Fruit fly (Drosophila melanogaster): ENCODE data around the gene CG44437.

Gene CG44437

dm6 chrX:13245767-13246166, 43.7 kb upstream of the CG44437 start (continued):
- TF ChIP-seq acj6 (GFP tag; optimal IDR thresholded peaks at IDR 0.05), result peak; percentile 81
- no peak for TF ChIP-seq Blimp-1 (GFP tag; optimal IDR thresholded peaks at IDR 0.05)
- no peak for TF ChIP-seq Hr38 (GFP tag; optimal IDR thresholded peaks at IDR 0.05)
- peak; percentile 58 for TF ChIP-seq CG32006 (GFP tag; optimal IDR thresholded peaks at IDR 0.05)
- TF ChIP-seq CG6792 (GFP tag; optimal IDR thresholded peaks at IDR 0.05), result peak; percentile 67
- no peak for TF ChIP-seq CG6854 (GFP tag; optimal IDR thresholded peaks at IDR 0.05)
- TF ChIP-seq Sox102F (GFP tag; optimal IDR thresholded peaks at IDR 0.05), result peak; percentile 68
- peak; percentile 13 for TF ChIP-seq CG31627 (GFP tag; optimal IDR thresholded peaks at IDR 0.05)
- peak; percentile 78 for TF ChIP-seq CG6163 (GFP tag; IDR thresholded peaks at IDR 0.05)
- TF ChIP-seq CG11294 (GFP tag; IDR thresholded peaks at IDR 0.05), result no peak
- TF ChIP-seq Eip75B (GFP tag; optimal IDR thresholded peaks at IDR 0.05), result peak; percentile 65
- TF ChIP-seq CG6808 (GFP tag; optimal IDR thresholded peaks at IDR 0.05), result peak; percentile 50
- peak; percentile 49 for TF ChIP-seq Eip93F (GFP tag; optimal IDR thresholded peaks at IDR 0.05)
- TF ChIP-seq Sox14 (GFP tag; optimal IDR thresholded peaks at IDR 0.05), result peak; percentile 54
- TF ChIP-seq CG15336 (GFP tag; IDR thresholded peaks at IDR 0.05), result peak; percentile 81
- TF ChIP-seq Hr4 (GFP tag; optimal IDR thresholded peaks at IDR 0.05), result peak; percentile 3
- no peak for TF ChIP-seq fkh (GFP tag; optimal IDR thresholded peaks at IDR 0.05)
- TF ChIP-seq CG7368 (GFP tag; optimal IDR thresholded peaks at IDR 0.05), result peak; percentile 60
- TF ChIP-seq CG4318 (GFP tag; optimal IDR thresholded peaks at IDR 0.05), result peak; percentile 24
- TF ChIP-seq eg (GFP tag; IDR thresholded peaks at IDR 0.05), result peak; percentile 64
- peak; percentile 74 for TF ChIP-seq CG3919 (GFP tag; optimal IDR thresholded peaks at IDR 0.05)
- TF ChIP-seq CG11762 (GFP tag; optimal IDR thresholded peaks at IDR 0.05; ENCODE audit: insufficient read depth), result peak; percentile 29
- TF ChIP-seq svp (GFP tag), result peak; percentile 82
- peak; percentile 60 for TF ChIP-seq pdm3 (GFP tag; optimal IDR thresholded peaks at IDR 0.05)
- peak; percentile 42 for TF ChIP-seq spab (GFP tag; optimal IDR thresholded peaks at IDR 0.05)
- TF ChIP-seq dsx (GFP tag; optimal IDR thresholded peaks at IDR 0.05; ENCODE audit: poor library complexity, severe bottlenecking), result peak; percentile 21
- peak; percentile 28 for TF ChIP-seq Hr39 (GFP tag; optimal IDR thresholded peaks at IDR 0.05)
- TF ChIP-seq CG9139 (GFP tag; optimal IDR thresholded peaks at IDR 0.05), result peak; percentile 28
- peak; percentile 71 for TF ChIP-seq achi (GFP tag; optimal IDR thresholded peaks at IDR 0.05)
- peak; percentile 28 for TF ChIP-seq Ets96B (tag; optimal IDR thresholded peaks at IDR 0.05)
- TF ChIP-seq CG10669 (GFP tag; optimal IDR thresholded peaks at IDR 0.05), result peak; percentile 59
- peak; percentile 90 for TF ChIP-seq Eip78C (GFP tag)
- peak; percentile 42 for TF ChIP-seq vri (GFP tag; optimal IDR thresholded peaks at IDR 0.05)
- no peak for TF ChIP-seq dac (GFP tag; optimal IDR thresholded peaks at IDR 0.05)
- peak; percentile 82 for TF ChIP-seq CG10631 (GFP tag; optimal IDR thresholded peaks at IDR 0.05)
- TF ChIP-seq esn (GFP tag; optimal IDR thresholded peaks at IDR 0.05), result peak; percentile 73
- TF ChIP-seq OdsH (GFP tag; optimal IDR thresholded peaks at IDR 0.05), result peak; percentile 64
- TF ChIP-seq CG8632 (GFP tag; optimal IDR thresholded peaks at IDR 0.05), result peak; percentile 70
- TF ChIP-seq salr (GFP tag; optimal IDR thresholded peaks at IDR 0.05), result peak; percentile 32 to 36
- TF ChIP-seq CG6276 (GFP tag; optimal IDR thresholded peaks at IDR 0.05), result peak; percentile 15
- TF ChIP-seq lz (GFP tag; optimal IDR thresholded peaks at IDR 0.05), result peak; percentile 52
- TF ChIP-seq net (GFP tag; optimal IDR thresholded peaks at IDR 0.05), result peak; percentile 54
- peak; percentile 64 for TF ChIP-seq CG34406 (GFP tag; optimal IDR thresholded peaks at IDR 0.05)

DNA sequence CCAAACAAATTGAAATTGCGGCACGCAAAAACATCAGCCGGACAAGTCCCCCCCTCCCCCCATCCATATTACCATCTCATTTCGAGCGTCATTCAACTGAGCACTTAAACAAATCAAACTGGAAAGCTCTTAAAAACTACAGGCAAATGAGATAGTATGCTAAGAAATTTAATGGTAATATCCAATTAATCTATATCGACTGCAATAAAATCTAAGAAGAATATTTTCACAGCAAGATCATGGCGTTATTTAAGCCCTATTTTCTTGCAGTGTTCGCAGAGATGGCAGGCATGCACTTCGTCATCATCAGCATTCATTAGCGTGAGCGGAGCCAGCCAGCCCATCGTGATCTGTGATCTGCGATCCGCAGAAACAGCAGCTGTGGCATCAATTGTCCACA, 42.4 kb upstream of the CG44437 start:
- TF ChIP-seq lz (GFP tag; optimal IDR thresholded peaks at IDR 0.05) (peak; percentile 77), CG6854 (GFP tag; optimal IDR thresholded peaks at IDR 0.05) (no peak), svp (GFP tag) (peak; percentile 91), acj6 (GFP tag; optimal IDR thresholded peaks at IDR 0.05) (peak; percentile 85), salr (GFP tag; optimal IDR thresholded peaks at IDR 0.05) (peak; percentile 71 to 72), CG6808 (GFP tag; optimal IDR thresholded peaks at IDR 0.05) (peak; percentile 70), CG32006 (GFP tag; optimal IDR thresholded peaks at IDR 0.05) (peak; percentile 76), CG10669 (GFP tag; optimal IDR thresholded peaks at IDR 0.05) (peak; percentile 80), achi (GFP tag; optimal IDR thresholded peaks at IDR 0.05) (peak; percentile 75), CG11762 (GFP tag; optimal IDR thresholded peaks at IDR 0.05; ENCODE audit: insufficient read depth) (peak; percentile 63), CG6792 (GFP tag; optimal IDR thresholded peaks at IDR 0.05) (peak; percentile 83), Ets21C (GFP tag; optimal IDR thresholded peaks at IDR 0.05) (peak; percentile 70), CG6276 (GFP tag; optimal IDR thresholded peaks at IDR 0.05) (peak; percentile 37), Sox102F (GFP tag; optimal IDR thresholded peaks at IDR 0.05) (peak; percentile 81), Hr4 (GFP tag; optimal IDR thresholded peaks at IDR 0.05) (peak; percentile 73), Hr38 (GFP tag; optimal IDR thresholded peaks at IDR 0.05) (no peak), CG16779 (tag; optimal IDR thresholded peaks at IDR 0.05) (peak; percentile 26), Gug (GFP tag; IDR thresholded peaks at IDR 0.05) (peak; percentile 59), CG8632 (GFP tag; optimal IDR thresholded peaks at IDR 0.05) (peak; percentile 77), Sox15 (GFP tag; optimal IDR thresholded peaks at IDR 0.05) (peak; percentile 72), CG31627 (GFP tag; optimal IDR thresholded peaks at IDR 0.05) (peak; percentile 74), Eip93F (GFP tag; optimal IDR thresholded peaks at IDR 0.05) (no peak), fkh (GFP tag; optimal IDR thresholded peaks at IDR 0.05) (no peak), CG34406 (GFP tag; optimal IDR thresholded peaks at IDR 0.05) (peak; percentile 75), OdsH (GFP tag; optimal IDR thresholded peaks at IDR 0.05) (peak; percentile 83), CG3919 (GFP tag; optimal IDR thresholded peaks at IDR 0.05) (peak; percentile 86), CG1621 (tag; optimal IDR thresholded peaks at IDR 0.05) (peak; percentile 66), esn (GFP tag; optimal IDR thresholded peaks at IDR 0.05) (peak; percentile 83)

Measured in whole organism, prepupa.